In the genomic region with DNA sequence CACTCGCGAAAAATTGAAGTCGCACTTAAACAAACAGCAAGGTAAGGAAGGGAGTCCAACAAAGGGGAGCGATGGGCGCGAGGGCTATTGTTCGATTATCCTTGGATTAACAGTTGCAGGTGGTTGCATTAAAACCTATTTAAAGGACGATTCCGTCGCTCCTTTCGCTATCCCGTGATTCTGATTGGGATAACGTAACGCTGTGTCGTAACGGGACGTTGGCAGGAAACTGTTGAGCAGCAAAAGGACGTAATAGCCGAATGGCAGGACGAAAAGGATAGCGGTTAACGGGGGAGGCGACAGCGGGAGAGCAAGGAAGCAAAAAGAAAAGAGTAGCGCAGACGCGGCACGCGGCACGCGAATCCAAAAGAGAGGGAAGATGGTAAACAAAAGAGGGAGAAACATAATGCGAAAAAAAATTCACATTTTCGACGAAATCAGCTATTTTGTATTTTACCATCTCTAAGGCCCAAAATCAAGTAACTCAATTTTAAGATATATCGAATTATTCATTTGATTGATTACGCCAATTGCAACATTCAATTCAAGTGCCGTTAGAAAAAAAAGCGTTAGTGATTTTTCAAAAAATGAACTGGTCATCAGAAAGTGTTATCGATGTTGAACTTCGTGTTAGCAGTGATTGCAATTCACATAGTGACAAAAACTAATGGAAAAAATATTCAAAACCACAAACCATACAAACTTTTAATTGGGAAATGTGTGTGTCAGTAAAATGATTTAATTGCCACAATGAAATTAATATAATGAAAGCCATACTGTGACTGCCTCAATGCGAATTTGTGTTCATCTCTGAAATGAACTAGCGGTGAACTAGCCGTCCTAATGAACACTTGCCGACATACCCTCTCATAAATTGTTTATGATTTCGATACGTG, we compare ENCODE assay signal across 5 fruit fly cellular contexts.
A peak's percentile ranks its signal among the peaks of the same experiment; 100 is the strongest.
TF ChIP-seq lines count a peak whose summit lies in the region.

A gene (minus strand): TSS at position 204 of the 896 bp plus-strand sequence.
A gene (plus strand): TSS at position 847 of the 896 bp plus-strand sequence.

- TF ChIP-seq CTCF in whole organism, embryonic (GFP tag; optimal IDR thresholded peaks at IDR 0.05; lab: Kevin White, UChicago), result no peak

TF ChIP-seq in whole organism, adult, 20 proteins besides CTCF, POLR2A, EP300 and RAD21 (continues in another document):
- TF ChIP-seq Crg-1 (GFP tag; optimal IDR thresholded peaks at IDR 0.05; lab: Kevin White, UChicago), result peak; percentile 75
- peak; percentile 37 for TF ChIP-seq pad (GFP tag; optimal IDR thresholded peaks at IDR 0.05; lab: Kevin White, UChicago)
- TF ChIP-seq CG12768 (GFP tag; optimal IDR thresholded peaks at IDR 0.05; lab: Kevin White, UChicago), result peak; percentile 39
- peak; percentile 73 for TF ChIP-seq CG14711 (tag; optimal IDR thresholded peaks at IDR 0.05; lab: Kevin White, UChicago)
- peak; percentile 80 for TF ChIP-seq CG5204 (GFP tag; optimal IDR thresholded peaks at IDR 0.05; lab: Kevin White, UChicago)
- no peak for TF ChIP-seq Hr96 (GFP tag; optimal IDR thresholded peaks at IDR 0.05; lab: Kevin White, UChicago)
- peak; percentile 57 for TF ChIP-seq CG11617 (GFP tag; optimal IDR thresholded peaks at IDR 0.05; lab: Kevin White, UChicago)
- no peak for TF ChIP-seq CG7045 (GFP tag; optimal IDR thresholded peaks at IDR 0.05; lab: Kevin White, UChicago)
- TF ChIP-seq tj (GFP tag; optimal IDR thresholded peaks at IDR 0.05; lab: Kevin White, UChicago), result peak; percentile 89
- peak; percentile 91 for TF ChIP-seq CG1620 (GFP tag; optimal IDR thresholded peaks at IDR 0.05; lab: Kevin White, UChicago)
- TF ChIP-seq bab1 (GFP tag; optimal IDR thresholded peaks at IDR 0.05; lab: Kevin White, UChicago), result peak; percentile 91
- TF ChIP-seq CG33017 (tag; optimal IDR thresholded peaks at IDR 0.05; lab: Kevin White, UChicago), result peak; percentile 32
- no peak for TF ChIP-seq kay (GFP tag; lab: Kevin White, UChicago; ENCODE audit: borderline replicate concordance)
- peak; percentile 85 for TF ChIP-seq ovo (GFP tag; optimal IDR thresholded peaks at IDR 0.05; lab: Kevin White, UChicago)
- TF ChIP-seq toe (GFP tag; optimal IDR thresholded peaks at IDR 0.05; lab: Kevin White, UChicago), result peak; percentile 76
- TF ChIP-seq cic (GFP tag; optimal IDR thresholded peaks at IDR 0.05; lab: Kevin White, UChicago), result no peak

TF ChIP-seq in whole organism, embryonic, 481 proteins besides CTCF, POLR2A, EP300 and RAD21 (continues in another document):
- peak; percentile 83 for TF ChIP-seq CG8765 (GFP tag; IDR thresholded peaks at IDR 0.05; lab: Robert Waterston, UW)
- peak; percentile 92 for TF ChIP-seq CG2120 (GFP tag; optimal IDR thresholded peaks at IDR 0.05; lab: Kevin White, UChicago)
- peak; percentile 70 for TF ChIP-seq Mrtf (GFP tag; IDR thresholded peaks at IDR 0.05; lab: Robert Waterston, UW)
- TF ChIP-seq CG18764 (GFP tag; optimal IDR thresholded peaks at IDR 0.05; lab: Kevin White, UChicago), result peak; percentile 70
- no peak for TF ChIP-seq pita (GFP tag; optimal IDR thresholded peaks at IDR 0.05; lab: Kevin White, UChicago)
- TF ChIP-seq slou (GFP tag; optimal IDR thresholded peaks at IDR 0.05; lab: Kevin White, UChicago), result peak; percentile 32
- TF ChIP-seq ftz-f1 (GFP tag; optimal IDR thresholded peaks at IDR 0.05; lab: Kevin White, UChicago), result no peak
- 0 out of 2 replicates have a peak, but pooled peaks have one; percentile 20 for TF ChIP-seq bowl (GFP tag; IDR thresholded peaks at IDR 0.05; lab: Robert Waterston, UW)
- peak; percentile 53 for TF ChIP-seq CG17359 (tag; optimal IDR thresholded peaks at IDR 0.05; lab: Kevin White, UChicago)
- TF ChIP-seq CG10543 (GFP tag; optimal IDR thresholded peaks at IDR 0.05; lab: Kevin White, UChicago), result peak; percentile 53
- TF ChIP-seq zfh1 (GFP tag; IDR thresholded peaks at IDR 0.05; lab: Robert Waterston, UW), result peak; percentile 90
- TF ChIP-seq prd (optimal IDR thresholded peaks at IDR 0.05; lab: Kevin White, UChicago), result no peak
- peak; percentile 91 for TF ChIP-seq prd (GFP tag; IDR thresholded peaks at IDR 0.05; lab: Robert Waterston, UW)
- TF ChIP-seq hth (optimal IDR thresholded peaks at IDR 0.05; lab: Kevin White, UChicago), result no peak
- no peak for TF ChIP-seq CG11504 (tag; optimal IDR thresholded peaks at IDR 0.05; lab: Kevin White, UChicago)
- TF ChIP-seq org-1 (GFP tag; optimal IDR thresholded peaks at IDR 0.05; lab: Kevin White, UChicago), result no peak

TF ChIP-seq in whole organism, prepupa, 60 proteins besides CTCF, POLR2A, EP300 and RAD21 (continues in another document):
- no peak for TF ChIP-seq CG9139 (GFP tag; optimal IDR thresholded peaks at IDR 0.05; lab: Kevin White, UChicago)
- TF ChIP-seq OdsH (GFP tag; optimal IDR thresholded peaks at IDR 0.05; lab: Kevin White, UChicago), result peak; percentile 70
- TF ChIP-seq CG8119 (GFP tag; IDR thresholded peaks at IDR 0.05; lab: Robert Waterston, UW), result 0 out of 3 replicates have a peak, but pooled peaks have one; percentile 33
- peak; percentile 83 for TF ChIP-seq lz (GFP tag; optimal IDR thresholded peaks at IDR 0.05; lab: Kevin White, UChicago)
- no peak for TF ChIP-seq ss (GFP tag; optimal IDR thresholded peaks at IDR 0.05; lab: Kevin White, UChicago)
- no peak for TF ChIP-seq Sox102F (GFP tag; optimal IDR thresholded peaks at IDR 0.05; lab: Kevin White, UChicago)
- TF ChIP-seq vri (GFP tag; optimal IDR thresholded peaks at IDR 0.05; lab: Kevin White, UChicago), result no peak
- no peak for TF ChIP-seq spab (GFP tag; optimal IDR thresholded peaks at IDR 0.05; lab: Kevin White, UChicago)
- no peak for TF ChIP-seq Eip75B (GFP tag; optimal IDR thresholded peaks at IDR 0.05; lab: Kevin White, UChicago)
- peak; percentile 65 for TF ChIP-seq CG3919 (GFP tag; optimal IDR thresholded peaks at IDR 0.05; lab: Kevin White, UChicago)
- no peak for TF ChIP-seq CG6276 (GFP tag; optimal IDR thresholded peaks at IDR 0.05; lab: Kevin White, UChicago)
- peak; percentile 62 for TF ChIP-seq CG15336 (GFP tag; IDR thresholded peaks at IDR 0.05; lab: Robert Waterston, UW)
- TF ChIP-seq Ets96B (tag; optimal IDR thresholded peaks at IDR 0.05; lab: Kevin White, UChicago), result peak; percentile 50
- TF ChIP-seq pdm3 (GFP tag; optimal IDR thresholded peaks at IDR 0.05; lab: Kevin White, UChicago), result peak; percentile 80
- TF ChIP-seq CG6792 (GFP tag; optimal IDR thresholded peaks at IDR 0.05; lab: Kevin White, UChicago), result peak; percentile 55
- no peak for TF ChIP-seq CG10669 (GFP tag; optimal IDR thresholded peaks at IDR 0.05; lab: Kevin White, UChicago)
- no peak for TF ChIP-seq CG16779 (tag; optimal IDR thresholded peaks at IDR 0.05; lab: Kevin White, UChicago)

TF ChIP-seq in whole organism, pupa, 21 proteins besides CTCF, POLR2A, EP300 and RAD21 (continues in another document):
- TF ChIP-seq CG10348 (GFP tag; IDR thresholded peaks at IDR 0.05; lab: Robert Waterston, UW) (peak; percentile 42; the same call in 1 of the 2 replicates), EcR (GFP tag; optimal IDR thresholded peaks at IDR 0.05; lab: Kevin White, UChicago) (no peak), CG8159 (tag; optimal IDR thresholded peaks at IDR 0.05; lab: Kevin White, UChicago) (peak; percentile 49), CG4496 (GFP tag; IDR thresholded peaks at IDR 0.05; lab: Robert Waterston, UW) (peak; percentile 92), CG9948 (tag; optimal IDR thresholded peaks at IDR 0.05; lab: Kevin White, UChicago) (peak; percentile 40), CG13204 (GFP tag; optimal IDR thresholded peaks at IDR 0.05; lab: Kevin White, UChicago) (no peak), Ets98B (GFP tag; IDR thresholded peaks at IDR 0.05; lab: Robert Waterston, UW) (peak; percentile 87), D1 (tag; optimal IDR thresholded peaks at IDR 0.05; lab: Kevin White, UChicago) (no peak), Pif1A (GFP tag; optimal IDR thresholded peaks at IDR 0.05; lab: Kevin White, UChicago) (no peak), CG8301 (tag; optimal IDR thresholded peaks at IDR 0.05; lab: Kevin White, UChicago) (no peak), rn (GFP tag; IDR thresholded peaks at IDR 0.05; lab: Robert Waterston, UW) (peak; percentile 61; the same call in 1 of the 2 replicates), CG34367 (tag; optimal IDR thresholded peaks at IDR 0.05; lab: Kevin White, UChicago) (peak; percentile 44), Snoo (tag; optimal IDR thresholded peaks at IDR 0.05; lab: Kevin White, UChicago) (peak; percentile 45), gl (tag; optimal IDR thresholded peaks at IDR 0.05; lab: Kevin White, UChicago) (no peak), CG15710 (tag; optimal IDR thresholded peaks at IDR 0.05; lab: Kevin White, UChicago) (peak; percentile 58), CG32121 (GFP tag; IDR thresholded peaks at IDR 0.05; lab: Robert Waterston, UW) (peak; percentile 72; the same call in 1 of the 2 replicates), Pif1B (GFP tag; optimal IDR thresholded peaks at IDR 0.05; lab: Kevin White, UChicago) (peak; percentile 38), CG17806 (tag; optimal IDR thresholded peaks at IDR 0.05; lab: Kevin White, UChicago) (peak; percentile 52)

TF ChIP-seq in whole organism, wandering third instar larva, 38 proteins besides CTCF, POLR2A, EP300 and RAD21 (continues in another document):
- peak; percentile 71 for TF ChIP-seq dsf (GFP tag; optimal IDR thresholded peaks at IDR 0.05; lab: Kevin White, UChicago; ENCODE audit: borderline replicate concordance)
- TF ChIP-seq dmrt93B (GFP tag; optimal IDR thresholded peaks at IDR 0.05; lab: Kevin White, UChicago), result no peak
- no peak for TF ChIP-seq CG32264 (GFP tag; optimal IDR thresholded peaks at IDR 0.05; lab: Kevin White, UChicago)
- TF ChIP-seq tai (GFP tag; optimal IDR thresholded peaks at IDR 0.05; lab: Kevin White, UChicago), result peak; percentile 93
- peak; percentile 43 for TF ChIP-seq Myc (optimal IDR thresholded peaks at IDR 0.05; lab: Kevin White, UChicago)
- TF ChIP-seq Hnf4 (GFP tag; optimal IDR thresholded peaks at IDR 0.05; lab: Kevin White, UChicago), result peak; percentile 89
- peak; percentile 27 for TF ChIP-seq CG9705 (GFP tag; optimal IDR thresholded peaks at IDR 0.05; lab: Kevin White, UChicago)
- TF ChIP-seq psq (GFP tag; optimal IDR thresholded peaks at IDR 0.05; lab: Kevin White, UChicago), result peak; percentile 59
- no peak for TF ChIP-seq lola (GFP tag; optimal IDR thresholded peaks at IDR 0.05; lab: Kevin White, UChicago)
- TF ChIP-seq GATAd (GFP tag; optimal IDR thresholded peaks at IDR 0.05; lab: Kevin White, UChicago), result peak; percentile 44
- TF ChIP-seq N (GFP tag; optimal IDR thresholded peaks at IDR 0.05; lab: Kevin White, UChicago), result no peak
- TF ChIP-seq foxo (GFP tag; optimal IDR thresholded peaks at IDR 0.05; lab: Kevin White, UChicago), result peak in 1 of 2 experiments; percentile 85
- TF ChIP-seq woc (GFP tag; optimal IDR thresholded peaks at IDR 0.05; lab: Kevin White, UChicago), result peak; percentile 83
- TF ChIP-seq h (GFP tag; optimal IDR thresholded peaks at IDR 0.05; lab: Kevin White, UChicago), result peak; percentile 84
- no peak for TF ChIP-seq br (GFP tag; optimal IDR thresholded peaks at IDR 0.05; lab: Kevin White, UChicago)
- TF ChIP-seq Hr83 (GFP tag; optimal IDR thresholded peaks at IDR 0.05; lab: Kevin White, UChicago; ENCODE audit: poor library complexity, severe bottlenecking), result peak; percentile 48
- TF ChIP-seq dl (GFP tag; optimal IDR thresholded peaks at IDR 0.05; lab: Kevin White, UChicago; ENCODE audit: insufficient read depth in 1 of 2, partially characterized antibody in 2 of 2), result no peak
- no peak for TF ChIP-seq Dif (GFP tag; optimal IDR thresholded peaks at IDR 0.05; lab: Kevin White, UChicago; ENCODE audit: partially characterized antibody)
